Worm (Caenorhabditis elegans): Measurements from ENCODE around the gene srw-42.
"Not testable (repeated sequence)": the region's sequence is repeated elsewhere in the genome, so short reads cannot be mapped to it uniquely, and the experiment has no call there.

DNA sequence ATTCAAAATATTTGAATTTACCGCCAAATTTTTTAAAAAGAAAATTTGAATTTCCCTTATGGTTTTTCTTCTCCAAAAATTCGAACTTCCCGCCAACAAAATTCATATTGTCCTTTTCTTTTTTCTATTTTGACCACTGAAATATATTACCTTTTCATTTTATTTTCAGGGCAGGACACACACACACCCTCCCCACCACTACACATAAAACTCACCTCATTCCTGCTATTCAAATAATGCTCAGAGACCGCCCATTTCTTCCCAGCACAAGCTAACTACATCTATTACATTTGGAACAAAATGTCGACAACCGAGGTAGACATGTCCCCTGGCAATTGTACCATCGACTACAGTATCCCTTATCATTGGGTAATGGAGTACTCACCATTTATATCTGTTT, 39.4 kb downstream of the srw-42 start, which contains the start of gene W06G6.15:
- TF ChIP-seq blmp-1, nhr-11, jun-1 (tag; optimal IDR thresholded peaks at IDR 0.05): not testable (repeated sequence)

Data from whole organism, L1 larva.